Fruit fly (Drosophila melanogaster): Measurements from ENCODE around the gene Pp1alpha-96A.

DNA sequence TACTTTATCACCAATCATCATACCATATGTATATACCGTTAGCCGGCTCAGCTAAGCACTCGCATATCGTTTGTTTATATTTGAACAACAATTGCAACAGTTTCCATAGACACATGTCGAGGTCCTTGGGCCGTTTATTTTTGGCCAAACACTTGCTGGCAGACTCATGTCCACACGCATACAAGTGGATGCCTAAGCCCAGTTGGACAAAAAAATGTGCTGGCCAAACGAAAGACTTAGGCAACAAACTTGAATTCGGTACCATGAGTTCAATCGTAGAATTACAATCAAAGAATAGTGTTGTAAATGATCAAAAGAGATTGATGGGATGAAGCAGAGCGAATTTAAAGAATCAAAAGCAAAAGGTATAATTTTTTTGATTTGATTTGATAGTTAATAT lies 5.5 kb downstream of the Pp1alpha-96A start, which contains the start of gene CG13622:
- TF ChIP-seq CG7101 (tag; optimal IDR thresholded peaks at IDR 0.05): no peak
- no peak for TF ChIP-seq Crg-1 (GFP tag; optimal IDR thresholded peaks at IDR 0.05)
- TF ChIP-seq Mnt (GFP tag; optimal IDR thresholded peaks at IDR 0.05): no peak
- TF ChIP-seq CG1620 (GFP tag; optimal IDR thresholded peaks at IDR 0.05): no peak
- no peak for TF ChIP-seq kay (GFP tag; ENCODE audit: borderline replicate concordance)
- TF ChIP-seq CG33017 (tag; optimal IDR thresholded peaks at IDR 0.05): no peak
- no peak for TF ChIP-seq CG5204 (GFP tag; optimal IDR thresholded peaks at IDR 0.05)
- TF ChIP-seq Clk (GFP tag; optimal IDR thresholded peaks at IDR 0.05): no peak
- no peak for TF ChIP-seq Hr96 (GFP tag; optimal IDR thresholded peaks at IDR 0.05)
- no peak for TF ChIP-seq ovo (GFP tag; optimal IDR thresholded peaks at IDR 0.05)
- no peak for TF ChIP-seq CG11617 (GFP tag; optimal IDR thresholded peaks at IDR 0.05)
- TF ChIP-seq toe (GFP tag; optimal IDR thresholded peaks at IDR 0.05): no peak
- TF ChIP-seq cnc (optimal IDR thresholded peaks at IDR 0.05): no peak
